Worm (Caenorhabditis elegans) whole organism, early embryonic: Measurements from ENCODE around the gene srz-37.

Source experiments
- F13C5.2 ChIP-seq: sonication (generic microtip); optimal IDR thresholded peaks from 2 replicates; lab custom pipeline; 2017; ENCODE audit warnings: mild to moderate bottlenecking, missing genetic modification characterization, inconsistent platforms, missing compliant biosample characterization
- hmbx-1 ChIP-seq: sonication (generic microtip); optimal IDR thresholded peaks from 2 replicates; lab custom pipeline; 2016; ENCODE audit warnings: mild to moderate bottlenecking, missing genetic modification characterization, missing compliant biosample characterization
- hnd-1 ChIP-seq: sonication (generic microtip); optimal IDR thresholded peaks from 2 replicates; lab custom pipeline; 2016; ENCODE audit warnings: missing genetic modification characterization, missing compliant biosample characterization
- tbx-11 ChIP-seq: fragments of 200-800 bp; sonication (Bioruptor generic); IDR thresholded peaks from 2 replicates; pipeline ENCODE4 v1.3.6; 2022; ENCODE audit warnings: missing genetic modification characterization, missing compliant biosample characterization

DNA sequence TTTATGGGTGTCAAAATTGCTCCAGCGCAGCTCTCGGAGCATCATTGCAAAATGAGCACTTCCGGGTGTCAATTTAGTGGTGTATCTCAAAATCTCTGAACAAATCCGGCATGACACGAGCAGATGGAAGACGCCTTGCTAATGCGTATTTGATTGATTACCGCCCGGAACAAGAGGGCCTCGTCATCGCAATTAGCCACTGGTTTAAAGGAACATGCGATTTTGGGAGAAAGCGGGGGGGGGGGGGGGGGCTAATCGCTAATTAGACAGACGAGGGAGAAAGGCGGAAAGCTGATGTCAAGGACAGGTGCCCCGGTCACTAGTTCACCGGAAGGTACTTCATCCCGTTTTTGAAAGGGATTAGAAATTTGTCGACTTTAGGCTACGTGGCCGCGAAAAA is 40.0 kb upstream of the srz-37 start:
- TF ChIP-seq hmbx-1 (tag; lab: Kevin White, UChicago) (no peak), hnd-1 (tag; lab: Kevin White, UChicago) (no peak), F13C5.2 (tag; lab: Kevin White, UChicago) (no peak), tbx-11 (no peak)
